Fruit fly (Drosophila melanogaster) S2 (cell line): ENCODE measurements around the gene Ptip.

Source experiments
- CG8478 ChIP-seq: fragments of >200 bp; optimal IDR thresholded peaks from 2 replicates; lab custom pipeline; 2018
- CTCF ChIP-seq, 2 experiments: fragments of >200 bp; optimal IDR thresholded peaks; 2 replicates each; lab custom pipeline; 2018

DNA sequence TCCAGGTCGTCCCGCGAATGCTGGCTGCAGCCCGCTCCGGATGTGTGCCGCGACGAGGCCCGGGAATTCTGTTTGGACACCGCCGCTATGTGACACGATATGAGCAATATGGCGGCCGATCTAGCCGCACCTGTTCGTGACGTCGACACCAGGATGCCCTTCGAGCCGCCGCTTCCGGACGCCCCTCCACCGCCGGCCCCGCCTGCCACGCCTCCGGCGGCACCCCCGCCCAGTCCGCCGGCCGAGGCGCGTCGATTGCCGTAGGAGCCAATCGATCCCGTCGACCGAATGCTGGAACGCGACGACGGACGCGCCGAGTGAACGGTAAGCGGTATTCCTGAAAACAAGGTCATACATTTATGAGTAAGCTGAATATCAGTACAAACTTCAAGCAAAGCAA lies 46.4 kb downstream of the Ptip start:
- TF ChIP-seq CG8478 (lab: Kevin White, UChicago) (no peak), CTCF (optimal IDR thresholded peaks at IDR 0.05; lab: Kevin White, UChicago) (no peak)
